Fruit fly (Drosophila melanogaster): ENCODE measurements around the gene CG16825.

The CG16825 gene

DNA sequence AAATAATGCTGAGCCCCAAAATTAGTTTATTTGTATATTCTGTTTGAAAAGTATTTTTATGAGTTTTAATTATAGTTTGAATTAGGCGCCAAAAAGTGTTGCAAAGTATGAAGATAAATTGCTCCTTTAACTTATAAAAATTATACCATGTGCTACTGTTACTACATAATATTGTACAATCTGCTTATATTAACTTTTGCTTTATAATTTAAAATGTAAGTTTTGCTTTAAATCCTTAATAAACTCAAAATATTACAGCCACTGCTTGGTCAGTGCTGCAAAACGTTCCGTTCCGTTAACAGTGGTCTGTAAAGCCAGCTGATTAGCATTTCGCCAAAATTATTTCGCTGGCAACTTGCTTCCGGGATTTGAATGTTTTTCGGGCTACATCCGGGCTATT lies 14.9 kb upstream of the CG16825 start, which contains the start of gene CG31729:
CG31729 (plus strand) TSS at position 309 of the 400 bp plus-strand sequence.
- TF ChIP-seq MBD-R2 (GFP tag; IDR thresholded peaks at IDR 0.05) = 0 out of 2 replicates have a peak, but pooled peaks have one; percentile 38
- TF ChIP-seq CG10267 (tag; optimal IDR thresholded peaks at IDR 0.05) = peak; percentile 86
- no peak for TF ChIP-seq Blimp-1 (GFP tag; optimal IDR thresholded peaks at IDR 0.05)
- no peak; the same call in 1 of the 2 replicates for TF ChIP-seq CG13287 (GFP tag; IDR thresholded peaks at IDR 0.05; ENCODE audit: partially characterized antibody)
- no peak for TF ChIP-seq CG4707 (GFP tag; optimal IDR thresholded peaks at IDR 0.05)
- no peak for TF ChIP-seq da (GFP tag; optimal IDR thresholded peaks at IDR 0.05)
- TF ChIP-seq CG5180 (GFP tag; optimal IDR thresholded peaks at IDR 0.05) = no peak
- peak; percentile 35 for TF ChIP-seq ftz-f1 (GFP tag; optimal IDR thresholded peaks at IDR 0.05)
- no peak for TF ChIP-seq CG12942 (GFP tag; optimal IDR thresholded peaks at IDR 0.05)
- TF ChIP-seq CG18476 (GFP tag; optimal IDR thresholded peaks at IDR 0.05) = peak; percentile 21
- no peak for TF ChIP-seq Hmr (GFP tag; optimal IDR thresholded peaks at IDR 0.05)
- peak; percentile 13 for TF ChIP-seq Chrac-16 (GFP tag; optimal IDR thresholded peaks at IDR 0.05)
- no peak for TF ChIP-seq CG8089 (GFP tag; optimal IDR thresholded peaks at IDR 0.05)
- no peak for TF ChIP-seq zf30C (GFP tag; optimal IDR thresholded peaks at IDR 0.05)
- no peak for TF ChIP-seq ac (GFP tag; optimal IDR thresholded peaks at IDR 0.05)
- no peak for TF ChIP-seq gt (GFP tag; IDR thresholded peaks at IDR 0.05)
- no peak for TF ChIP-seq hth (optimal IDR thresholded peaks at IDR 0.05)
- TF ChIP-seq CG15269 (tag; optimal IDR thresholded peaks at IDR 0.05) = no peak
- no peak for TF ChIP-seq Camta (GFP tag; optimal IDR thresholded peaks at IDR 0.05)
- no peak for TF ChIP-seq dpn (GFP tag; optimal IDR thresholded peaks at IDR 0.05)
- no peak for TF ChIP-seq Gug (GFP tag; IDR thresholded peaks at IDR 0.05)
- no peak for TF ChIP-seq NFAT (GFP tag; IDR thresholded peaks at IDR 0.05)
- peak; percentile 37; the same call in 1 of the 2 replicates for TF ChIP-seq Xrp1 (GFP tag; IDR thresholded peaks at IDR 0.05)
- TF ChIP-seq CG15601 (tag; optimal IDR thresholded peaks at IDR 0.05) = no peak
- no peak for TF ChIP-seq br (optimal IDR thresholded peaks at IDR 0.05)
- TF ChIP-seq CG15514 (GFP tag; optimal IDR thresholded peaks at IDR 0.05) = no peak
- TF ChIP-seq CG14014 (GFP tag; IDR thresholded peaks at IDR 0.05) = no peak
- no peak for TF ChIP-seq ken (GFP tag; IDR thresholded peaks at IDR 0.05)
- TF ChIP-seq vvl (GFP tag; IDR thresholded peaks at IDR 0.05) = peak; percentile 39; the same call in 1 of the 2 replicates
- no peak for TF ChIP-seq dmrt99B (tag; optimal IDR thresholded peaks at IDR 0.05)
- no peak for TF ChIP-seq Sin3A (optimal IDR thresholded peaks at IDR 0.05)
- TF ChIP-seq CG33213 (GFP tag; optimal IDR thresholded peaks at IDR 0.05) = no peak
- TF ChIP-seq CG15011 (GFP tag; optimal IDR thresholded peaks at IDR 0.05) = no peak
- no peak for TF ChIP-seq Ptx1 (GFP tag; IDR thresholded peaks at IDR 0.05)
- no peak for TF ChIP-seq NfI (GFP tag; optimal IDR thresholded peaks at IDR 0.05)
- peak; percentile 21; the same call in 1 of the 2 replicates for TF ChIP-seq stc (GFP tag; IDR thresholded peaks at IDR 0.05)
- TF ChIP-seq CG9437 (GFP tag; optimal IDR thresholded peaks at IDR 0.05) = no peak
- no peak for TF ChIP-seq CG4617 (GFP tag; optimal IDR thresholded peaks at IDR 0.05; ENCODE audit: borderline replicate concordance)
- no peak for TF ChIP-seq dan (GFP tag; IDR thresholded peaks at IDR 0.05)
- peak; percentile 47 for TF ChIP-seq pzg (GFP tag; optimal IDR thresholded peaks at IDR 0.05)
- TF ChIP-seq Asciz (GFP tag; optimal IDR thresholded peaks at IDR 0.05) = no peak
- TF ChIP-seq gcm (GFP tag; optimal IDR thresholded peaks at IDR 0.05) = no peak
- TF ChIP-seq CG6854 (GFP tag; optimal IDR thresholded peaks at IDR 0.05) = no peak
- TF ChIP-seq CG10431 (GFP tag; optimal IDR thresholded peaks at IDR 0.05) = no peak
- TF ChIP-seq CG43689 (GFP tag; IDR thresholded peaks at IDR 0.05) = no peak
- TF ChIP-seq Xbp1 (GFP tag; optimal IDR thresholded peaks at IDR 0.05) = peak; percentile 25
- no peak for TF ChIP-seq oc (tag; optimal IDR thresholded peaks at IDR 0.05)
- 0 out of 3 replicates have a peak, but pooled peaks have one; percentile 8 for TF ChIP-seq CG17361 (GFP tag; IDR thresholded peaks at IDR 0.05)
- TF ChIP-seq crp (GFP tag; optimal IDR thresholded peaks at IDR 0.05) = peak; percentile 13 to 87
- TF ChIP-seq Adf1 (GFP tag; IDR thresholded peaks at IDR 0.05) = no peak
- TF ChIP-seq Dp (GFP tag; optimal IDR thresholded peaks at IDR 0.05) = peak; percentile 83
- TF ChIP-seq CG2120 (GFP tag; optimal IDR thresholded peaks at IDR 0.05) = peak; percentile 27
